Fruit fly (Drosophila melanogaster) whole organism, adult: ENCODE measurements around the gene tap.

Source experiments
- CG1620 ChIP-seq: fragments of 200-800 bp; sonication (Bioruptor generic); optimal IDR thresholded peaks from 2 replicates; lab custom pipeline; 2016; ENCODE audit warnings: missing biosample characterization, missing genetic modification characterization
- CG33017 ChIP-seq: fragments of 200-800 bp; sonication (Bioruptor generic); optimal IDR thresholded peaks from 2 replicates; lab custom pipeline; 2018; ENCODE audit warnings: missing biosample characterization, mild to moderate bottlenecking, missing genetic modification characterization, moderate library complexity
- CG7045 ChIP-seq: fragments of 200-800 bp; sonication (Bioruptor generic); optimal IDR thresholded peaks from 2 replicates; lab custom pipeline; 2017; ENCODE audit warnings: missing biosample characterization, mild to moderate bottlenecking, missing genetic modification characterization
- Clk ChIP-seq: fragments of 200-800 bp; sonication (Bioruptor generic); optimal IDR thresholded peaks from 2 replicates; lab custom pipeline; 2017; ENCODE audit warnings: missing biosample characterization, missing genetic modification characterization
- Crg-1 ChIP-seq: fragments of 200-800 bp; sonication (Bioruptor generic); optimal IDR thresholded peaks from 2 replicates; lab custom pipeline; 2016; ENCODE audit warnings: missing biosample characterization, missing genetic modification characterization
- Hr96 ChIP-seq: fragments of 200-800 bp; sonication (Bioruptor generic); optimal IDR thresholded peaks from 2 replicates; lab custom pipeline; 2016; ENCODE audit warnings: missing biosample characterization, missing genetic modification characterization
- Mnt ChIP-seq: fragments of 200-800 bp; sonication (Bioruptor generic); optimal IDR thresholded peaks from 2 replicates; lab custom pipeline; 2016; ENCODE audit warnings: missing biosample characterization, mild to moderate bottlenecking, missing genetic modification characterization
- cic ChIP-seq: fragments of 200-800 bp; sonication (Bioruptor generic); optimal IDR thresholded peaks from 2 replicates; lab custom pipeline; 2017; ENCODE audit warnings: missing biosample characterization, mild to moderate bottlenecking, missing genetic modification characterization, moderate library complexity
- cnc ChIP-seq, 2 experiments: fragments of >200 bp; optimal IDR thresholded peaks; 2 replicates each; lab custom pipeline; 2017
- kay ChIP-seq: fragments of 200-800 bp; sonication (Bioruptor generic); peaks from one replicate; lab custom pipeline; 2016; ENCODE audit warnings: missing biosample characterization, missing genetic modification characterization, borderline replicate concordance
- ovo ChIP-seq: fragments of 200-800 bp; sonication (Bioruptor generic); optimal IDR thresholded peaks from 2 replicates; lab custom pipeline; 2016; ENCODE audit warnings: missing biosample characterization, missing genetic modification characterization
- toe ChIP-seq: fragments of 200-800 bp; sonication (Bioruptor generic); optimal IDR thresholded peaks from 2 replicates; lab custom pipeline; 2016; ENCODE audit warnings: missing biosample characterization, missing genetic modification characterization

DNA sequence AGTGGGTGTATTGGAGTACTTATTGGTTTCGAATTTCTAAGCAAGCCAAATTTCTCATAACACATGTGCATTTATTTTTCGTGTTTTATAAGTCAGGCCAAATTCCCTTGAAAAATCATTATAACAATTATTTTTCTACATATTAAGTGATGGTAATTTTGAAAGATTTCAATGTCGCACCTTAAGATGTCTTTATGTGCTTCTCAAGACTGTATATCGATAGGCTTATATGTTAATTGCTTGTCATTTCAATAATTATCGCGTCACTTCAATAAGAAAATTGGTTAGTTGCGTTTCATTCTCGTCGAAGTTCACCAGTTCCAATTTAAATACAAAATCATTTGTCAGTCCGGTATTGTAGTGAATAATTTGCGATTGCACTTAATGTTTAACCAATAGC lies 8.0 kb upstream of the tap start, which contains the start of gene CG7692:
- TF ChIP-seq CG1620 (GFP tag; lab: Kevin White, UChicago) (no peak), Crg-1 (GFP tag; lab: Kevin White, UChicago) (no peak), CG7045 (no peak), CG33017 (tag; lab: Kevin White, UChicago) (no peak), ovo (GFP tag; lab: Kevin White, UChicago) (no peak), Hr96 (GFP tag; lab: Kevin White, UChicago) (no peak), Clk (GFP tag; lab: Kevin White, UChicago) (no peak), toe (GFP tag; lab: Kevin White, UChicago) (no peak), cic (GFP tag; lab: Kevin White, UChicago) (no peak), cnc (optimal IDR thresholded peaks at IDR 0.05; lab: Kevin White, UChicago) (no peak), kay (GFP tag; lab: Kevin White, UChicago) (no peak), Mnt (GFP tag; lab: Kevin White, UChicago) (no peak)
